Fruit fly (Drosophila melanogaster) whole organism, embryonic: ENCODE data around the gene ClC-a.

Experiments
- Aef1 ChIP-seq: fragments of 200-800 bp; sonication (Bioruptor generic); IDR thresholded peaks from 3 replicates; pipeline ENCODE4 v1.3.6; 2022; ENCODE audit warnings: missing biosample characterization, missing genetic modification characterization
- Atf6 ChIP-seq: fragments of 200-800 bp; sonication (Bioruptor generic); IDR thresholded peaks from 2 replicates; pipeline ENCODE4 v1.3.6; 2022; ENCODE audit warnings: missing biosample characterization, missing genetic modification characterization
- CG10274 ChIP-seq: fragments of 200-800 bp; sonication (Bioruptor generic); optimal IDR thresholded peaks from 3 replicates; lab custom pipeline; 2017; ENCODE audit warnings: missing biosample characterization, mild to moderate bottlenecking, missing genetic modification characterization
- CG10654 ChIP-seq: fragments of 200-800 bp; sonication (Bioruptor generic); optimal IDR thresholded peaks from 2 replicates; lab custom pipeline; 2016; ENCODE audit warnings: missing biosample characterization, missing genetic modification characterization
- CG11247 ChIP-seq: fragments of 200-800 bp; sonication (Bioruptor generic); IDR thresholded peaks from 2 replicates; pipeline ENCODE4 v1.3.6; 2022; ENCODE audit warnings: missing biosample characterization, missing genetic modification characterization
- CG11504 ChIP-seq: fragments of 200-800 bp; sonication (Bioruptor generic); optimal IDR thresholded peaks from 3 replicates; lab custom pipeline; 2019; ENCODE audit warnings: missing biosample characterization, mild to moderate bottlenecking, missing genetic modification characterization, moderate library complexity
- CG11560 ChIP-seq: fragments of 200-800 bp; sonication (Bioruptor generic); IDR thresholded peaks from 3 replicates; pipeline ENCODE4 v1.3.6; 2022; ENCODE audit warnings: missing biosample characterization, missing genetic modification characterization
- CG15011 ChIP-seq: fragments of 200-800 bp; sonication (Bioruptor generic); optimal IDR thresholded peaks from 3 replicates; lab custom pipeline; 2018; ENCODE audit warnings: missing biosample characterization, mild to moderate bottlenecking, missing genetic modification characterization
- CG15073 ChIP-seq: fragments of 200-800 bp; sonication (Bioruptor generic); optimal IDR thresholded peaks from 2 replicates; lab custom pipeline; 2016; ENCODE audit warnings: missing biosample characterization, missing genetic modification characterization
- CG16779 ChIP-seq: fragments of 200-800 bp; sonication (Bioruptor generic); IDR thresholded peaks from 2 replicates; pipeline ENCODE4 v1.3.6; 2022; ENCODE audit warnings: missing biosample characterization, missing genetic modification characterization
- CG17568 ChIP-seq: fragments of 200-800 bp; sonication (Bioruptor generic); optimal IDR thresholded peaks from 2 replicates; lab custom pipeline; 2018; ENCODE audit warnings: missing biosample characterization, mild to moderate bottlenecking, missing genetic modification characterization, moderate library complexity
- CG3407 ChIP-seq: fragments of 200-800 bp; sonication (Bioruptor generic); optimal IDR thresholded peaks from 2 replicates; lab custom pipeline; 2018; ENCODE audit warnings: missing biosample characterization, mild to moderate bottlenecking, missing genetic modification characterization
- CG3838 ChIP-seq: fragments of 200-800 bp; sonication (Bioruptor generic); optimal IDR thresholded peaks from 3 replicates; lab custom pipeline; 2016; ENCODE audit warnings: missing biosample characterization, missing genetic modification characterization
- CG4282 ChIP-seq: fragments of 200-800 bp; sonication (Bioruptor generic); optimal IDR thresholded peaks from 2 replicates; lab custom pipeline; 2016; ENCODE audit warnings: missing biosample characterization, missing genetic modification characterization
- CG4424 ChIP-seq: fragments of 200-800 bp; sonication (Bioruptor generic); optimal IDR thresholded peaks from 3 replicates; lab custom pipeline; 2016; ENCODE audit warnings: missing biosample characterization, missing genetic modification characterization
- CG5953 ChIP-seq: fragments of 200-800 bp; sonication (Bioruptor generic); IDR thresholded peaks from 2 replicates; pipeline ENCODE4 v1.3.6; 2022; ENCODE audit warnings: missing biosample characterization, missing genetic modification characterization
- CG7556 ChIP-seq: fragments of 200-800 bp; sonication (Bioruptor generic); optimal IDR thresholded peaks from 2 replicates; lab custom pipeline; 2017; ENCODE audit warnings: missing biosample characterization, mild to moderate bottlenecking, missing genetic modification characterization
- CG7745 ChIP-seq: fragments of 200-800 bp; sonication (Bioruptor generic); optimal IDR thresholded peaks from 2 replicates; lab custom pipeline; 2018; ENCODE audit warnings: missing biosample characterization, mild to moderate bottlenecking, missing genetic modification characterization, moderate library complexity
- CG9215 ChIP-seq: fragments of 200-800 bp; sonication (Bioruptor generic); IDR thresholded peaks from 2 replicates; pipeline ENCODE4 v1.3.6; 2022; ENCODE audit warnings: missing biosample characterization, missing genetic modification characterization
- Dek ChIP-seq: fragments of 200-800 bp; sonication (Bioruptor generic); optimal IDR thresholded peaks from 3 replicates; lab custom pipeline; 2019; ENCODE audit warnings: missing biosample characterization, mild to moderate bottlenecking, missing genetic modification characterization, moderate library complexity
- Ets65A ChIP-seq: fragments of 200-800 bp; sonication (Bioruptor generic); peaks from one replicate; lab custom pipeline; 2016; ENCODE audit warnings: missing biosample characterization, missing genetic modification characterization
- Gsc ChIP-seq: fragments of 200-800 bp; sonication (Bioruptor generic); IDR thresholded peaks from 2 replicates; pipeline ENCODE4 v1.3.6; 2022; ENCODE audit warnings: missing biosample characterization, missing genetic modification characterization
- HLH3B ChIP-seq: fragments of 200-800 bp; sonication (Bioruptor generic); IDR thresholded peaks from 2 replicates; pipeline ENCODE4 v1.3.6; 2022; ENCODE audit warnings: missing biosample characterization, missing genetic modification characterization
- Lhr ChIP-seq: fragments of 200-800 bp; sonication (Bioruptor generic); optimal IDR thresholded peaks from 3 replicates; lab custom pipeline; 2017; ENCODE audit warnings: mild to moderate bottlenecking, missing biosample characterization, missing genetic modification reagents, missing genetic modification characterization
- Lpt ChIP-seq: fragments of >200 bp; optimal IDR thresholded peaks from 2 replicates; lab custom pipeline; 2018; ENCODE audit warnings: missing biosample characterization, missing genetic modification characterization
- Med ChIP-seq: fragments of 200-800 bp; sonication (Bioruptor generic); peaks from one replicate; lab custom pipeline; 2016; ENCODE audit warnings: missing biosample characterization, missing genetic modification characterization, mild to moderate bottlenecking, inconsistent platforms, moderate library complexity
- Mes4 ChIP-seq: fragments of 200-800 bp; sonication (Bioruptor generic); optimal IDR thresholded peaks from 2 replicates; lab custom pipeline; 2016; ENCODE audit warnings: missing biosample characterization, missing genetic modification characterization
- Nf-YB ChIP-seq: fragments of 200-800 bp; sonication (Bioruptor generic); optimal IDR thresholded peaks from 3 replicates; lab custom pipeline; 2019; ENCODE audit warnings: missing biosample characterization, mild to moderate bottlenecking, missing genetic modification characterization, moderate library complexity
- Spps ChIP-seq: fragments of 200-800 bp; sonication (Bioruptor generic); optimal IDR thresholded peaks from 2 replicates; lab custom pipeline; 2018; ENCODE audit warnings: missing biosample characterization, mild to moderate bottlenecking, missing genetic modification characterization
- Sry-β ChIP-seq: fragments of 200-800 bp; sonication (Bioruptor generic); optimal IDR thresholded peaks from 2 replicates; lab custom pipeline; 2018; ENCODE audit warnings: missing biosample characterization, mild to moderate bottlenecking, missing genetic modification characterization, moderate library complexity
- Stat92E ChIP-seq, 3 experiments: fragments of >200 bp in 2 of 3; fragments of 200-800 bp in 1 of 3; sonication (Bioruptor generic) in 1 of 3; optimal IDR thresholded peaks; 2 replicates each; lab custom pipeline; 2017 to 2019; ENCODE audit warnings: missing biosample characterization in 3 of 3, missing genetic modification characterization in 3 of 3, mild to moderate bottlenecking in 1 of 3, moderate library complexity in 1 of 3
- Taf1 ChIP-seq: fragments of 200-800 bp; sonication (Bioruptor generic); IDR thresholded peaks from 2 replicates; pipeline ENCODE4 v1.3.6; 2022; ENCODE audit warnings: missing biosample characterization, missing genetic modification characterization
- Usf ChIP-seq: fragments of 200-800 bp; sonication (Bioruptor generic); optimal IDR thresholded peaks from 2 replicates; lab custom pipeline; 2017; ENCODE audit warnings: missing genotype, missing biosample characterization, missing genetic modification characterization
- ara ChIP-seq: fragments of 200-800 bp; sonication (Bioruptor generic); IDR thresholded peaks from 2 replicates; pipeline ENCODE4 v1.3.6; 2022; ENCODE audit warnings: missing biosample characterization, missing genetic modification characterization
- br ChIP-seq: fragments of >200 bp; optimal IDR thresholded peaks from 2 replicates; lab custom pipeline; 2017
- bsh ChIP-seq, 2 experiments: fragments of 200-800 bp; sonication (Bioruptor generic); optimal IDR thresholded peaks; 2 replicates each; lab custom pipeline; 2017 to 2018; ENCODE audit warnings: mild to moderate bottlenecking in 2 of 2, missing biosample characterization in 2 of 2, missing genetic modification characterization in 2 of 2, moderate library complexity in 1 of 2
- chn ChIP-seq: fragments of 200-800 bp; sonication (Bioruptor generic); optimal IDR thresholded peaks from 2 replicates; lab custom pipeline; 2016; ENCODE audit warnings: missing biosample characterization, missing genetic modification characterization
- danr ChIP-seq: fragments of 200-800 bp; sonication (Bioruptor generic); IDR thresholded peaks from 2 replicates; pipeline ENCODE4 v1.3.6; 2022; ENCODE audit warnings: missing biosample characterization, missing genetic modification characterization
- disco-r ChIP-seq: fragments of 200-800 bp; sonication (Bioruptor generic); optimal IDR thresholded peaks from 2 replicates; lab custom pipeline; 2016; ENCODE audit warnings: missing biosample characterization, missing genetic modification characterization
- dpn ChIP-seq, 2 experiments: fragments of 200-800 bp; sonication (Bioruptor generic); optimal IDR thresholded peaks; 3 replicates each; lab custom pipeline; 2016; ENCODE audit warnings: missing biosample characterization in 2 of 2, missing genetic modification characterization in 2 of 2
- gce ChIP-seq: fragments of 200-800 bp; sonication (Bioruptor generic); IDR thresholded peaks from 3 replicates; pipeline ENCODE4 v1.3.6; 2022; ENCODE audit warnings: missing biosample characterization, missing genetic modification characterization
- gfzf ChIP-seq: fragments of 200-800 bp; sonication (Bioruptor generic); optimal IDR thresholded peaks from 2 replicates; lab custom pipeline; 2016; ENCODE audit warnings: missing biosample characterization, mild to moderate bottlenecking, missing genetic modification characterization, moderate library complexity
- knrl ChIP-seq: fragments of 200-800 bp; sonication (Bioruptor generic); IDR thresholded peaks from 3 replicates; pipeline ENCODE4 v1.3.6; 2022; ENCODE audit warnings: missing biosample characterization, missing genetic modification characterization; ENCODE audit not compliant: partially characterized antibody
- lbe ChIP-seq: fragments of 200-800 bp; sonication (Bioruptor generic); optimal IDR thresholded peaks from 2 replicates; lab custom pipeline; 2016; ENCODE audit warnings: missing biosample characterization, mild to moderate bottlenecking, missing genetic modification characterization
- mam ChIP-seq: fragments of 200-800 bp; sonication (Bioruptor generic); optimal IDR thresholded peaks from 3 replicates; lab custom pipeline; 2016; ENCODE audit warnings: missing biosample characterization, missing genetic modification characterization
- nerfin-1 ChIP-seq: fragments of 200-800 bp; sonication (Bioruptor generic); optimal IDR thresholded peaks from 3 replicates; lab custom pipeline; 2019; ENCODE audit warnings: missing biosample characterization, mild to moderate bottlenecking, missing genetic modification characterization, moderate library complexity
- pho ChIP-seq: fragments of 200-800 bp; sonication (Bioruptor generic); optimal IDR thresholded peaks from 2 replicates; lab custom pipeline; 2016; ENCODE audit warnings: missing biosample characterization, missing genetic modification characterization
- shn ChIP-seq: fragments of 200-800 bp; sonication (Bioruptor generic); optimal IDR thresholded peaks from 3 replicates; lab custom pipeline; 2016; ENCODE audit warnings: missing biosample characterization, missing genetic modification characterization
- sisA ChIP-seq: fragments of 200-800 bp; sonication (Bioruptor generic); IDR thresholded peaks from 2 replicates; pipeline ENCODE4 v1.3.6; 2022; ENCODE audit warnings: missing biosample characterization, missing genetic modification characterization
- tap ChIP-seq: fragments of 200-800 bp; optimal IDR thresholded peaks from 3 replicates; lab custom pipeline; 2019; ENCODE audit warnings: missing biosample characterization, mild to moderate bottlenecking, missing genetic modification characterization, moderate library complexity
- twi ChIP-seq: fragments of 200-800 bp; optimal IDR thresholded peaks from 2 replicates; lab custom pipeline; 2019; ENCODE audit warnings: missing biosample characterization, mild to moderate bottlenecking, missing genetic modification characterization, moderate library complexity
- wor ChIP-seq: fragments of 200-800 bp; sonication (Bioruptor generic); IDR thresholded peaks from 2 replicates; pipeline ENCODE4 v1.3.6; 2022; ENCODE audit warnings: missing biosample characterization, missing genetic modification characterization

Gene ClC-a

DNA sequence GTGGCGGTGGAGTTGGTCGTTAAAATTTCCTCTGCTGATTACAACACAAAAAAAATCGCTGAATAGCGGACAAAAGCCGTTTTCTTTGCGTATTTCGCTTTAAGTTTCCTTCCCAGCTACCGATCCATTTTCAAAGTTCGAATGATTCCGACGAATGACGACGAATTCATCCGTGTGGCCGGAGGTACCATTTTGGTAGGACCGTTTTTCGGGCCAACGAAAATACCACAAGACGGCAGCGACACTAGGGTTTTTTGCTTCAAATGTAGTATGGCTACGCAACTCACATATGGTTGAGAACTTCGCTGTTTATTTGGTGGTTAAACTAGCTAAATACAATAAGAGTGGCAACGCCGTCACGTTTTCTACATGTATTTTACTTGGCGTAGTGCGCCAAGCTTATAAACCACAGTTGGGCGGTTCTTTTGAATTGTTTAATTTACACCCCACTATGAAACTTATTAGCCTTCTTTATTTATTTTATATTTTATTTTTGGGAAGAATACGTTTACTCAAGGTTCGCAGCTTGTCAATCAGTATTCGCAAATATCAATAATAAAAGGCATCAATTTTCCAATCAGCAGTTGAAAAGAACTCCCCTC lies 48.6 kb downstream of the ClC-a start, which contains the start of gene Lk6 (continued):
- TF ChIP-seq Stat92E (GFP tag; optimal IDR thresholded peaks at IDR 0.05; lab: Kevin White, UChicago) (peak in 1 of 3 experiments; percentile 91), CG4282 (GFP tag; lab: Kevin White, UChicago) (no peak), Lpt (GFP tag; lab: Kevin White, UChicago) (no peak), Ets65A (GFP tag; lab: Kevin White, UChicago) (peak; percentile 92), CG7745 (tag; lab: Kevin White, UChicago) (no peak), ara (GFP tag; lab: Robert Waterston, UW) (no peak), CG3407 (GFP tag; lab: Kevin White, UChicago) (no peak), CG15073 (GFP tag; lab: Kevin White, UChicago) (no peak), sisA (GFP tag; lab: Robert Waterston, UW) (no peak), Spps (tag; lab: Kevin White, UChicago) (peak; percentile 46), CG11560 (tag; lab: Robert Waterston, UW) (no peak), CG17568 (no peak), CG10654 (peak; percentile 43), wor (GFP tag; lab: Robert Waterston, UW) (no peak), Usf (GFP tag; lab: Kevin White, UChicago) (no peak), HLH3B (GFP tag; lab: Robert Waterston, UW) (no peak), CG15011 (GFP tag; lab: Kevin White, UChicago) (peak; percentile 52), Taf1 (no peak), Lhr (peak; percentile 99), nerfin-1 (tag; lab: Kevin White, UChicago) (peak; percentile 52), lbe (peak; percentile 67), Gsc (no peak), CG11504 (tag; lab: Kevin White, UChicago) (peak; percentile 68), Sry-β (GFP tag; lab: Kevin White, UChicago) (no peak), mam (GFP tag; lab: Kevin White, UChicago) (no peak), Med (GFP tag; lab: Kevin White, UChicago) (peak; percentile 96), knrl (GFP tag; lab: Robert Waterston, UW) (no peak), CG9215 (GFP tag; lab: Robert Waterston, UW) (no peak), CG11247 (GFP tag; lab: Robert Waterston, UW) (no peak), Mes4 (GFP tag; lab: Kevin White, UChicago) (no peak), danr (no peak), dpn (GFP tag; optimal IDR thresholded peaks at IDR 0.05; lab: Kevin White, UChicago) (peak; percentile 41), br (lab: Kevin White, UChicago) (no peak), bsh (GFP tag; optimal IDR thresholded peaks at IDR 0.05; lab: Kevin White, UChicago) (peak in 1 of 2 experiments; percentile 14), CG16779 (no peak), CG10274 (GFP tag; lab: Kevin White, UChicago) (no peak), tap (no peak), Dek (tag; lab: Kevin White, UChicago) (peak; percentile 79), chn (GFP tag; lab: Kevin White, UChicago) (no peak), shn (peak; percentile 37), CG4424 (peak; percentile 42), CG7556 (peak; percentile 25), Aef1 (GFP tag; lab: Robert Waterston, UW) (no peak), CG5953 (GFP tag; lab: Robert Waterston, UW) (no peak), Nf-YB (GFP tag; lab: Kevin White, UChicago) (peak; percentile 39), Atf6 (GFP tag; lab: Robert Waterston, UW) (no peak), twi (tag; lab: Kevin White, UChicago) (peak; percentile 9), pho (GFP tag; lab: Kevin White, UChicago) (peak; percentile 60), gce (GFP tag; lab: Robert Waterston, UW) (no peak), CG3838 (GFP tag; lab: Kevin White, UChicago) (no peak), gfzf (GFP tag; lab: Kevin White, UChicago) (peak; percentile 100), disco-r (no peak)
